Fruit fly (Drosophila melanogaster): ENCODE data around the gene atms.

atms gene

dm6 chr3R:4739492-4740431, 10.1 kb upstream of the atms start (continued):
- TF ChIP-seq ac (GFP tag; optimal IDR thresholded peaks at IDR 0.05), result peak; percentile 6
- peak; percentile 32 for TF ChIP-seq CG2202 (tag; optimal IDR thresholded peaks at IDR 0.05)
- TF ChIP-seq zfh2 (GFP tag; optimal IDR thresholded peaks at IDR 0.05), result peak; percentile 75
- peak; percentile 83 for TF ChIP-seq org-1 (GFP tag; optimal IDR thresholded peaks at IDR 0.05)
- peak; percentile 70 for TF ChIP-seq CG6854 (GFP tag; optimal IDR thresholded peaks at IDR 0.05)
- TF ChIP-seq MTF-1 (GFP tag; optimal IDR thresholded peaks at IDR 0.05; ENCODE audit: borderline replicate concordance), result no peak
- TF ChIP-seq CG15011 (GFP tag; optimal IDR thresholded peaks at IDR 0.05), result peak; percentile 78
- peak; percentile 59 for TF ChIP-seq CG12744 (GFP tag; optimal IDR thresholded peaks at IDR 0.05)
- peak; percentile 89 for TF ChIP-seq CG12391 (tag; optimal IDR thresholded peaks at IDR 0.05)
- peak; percentile 1 for TF ChIP-seq MESR4 (GFP tag; optimal IDR thresholded peaks at IDR 0.05)
- peak; percentile 48 for TF ChIP-seq mirr (GFP tag; optimal IDR thresholded peaks at IDR 0.05)
- TF ChIP-seq hbn (GFP tag; IDR thresholded peaks at IDR 0.05; ENCODE audit: partially characterized antibody), result no peak
- no peak for TF ChIP-seq Sin3A (optimal IDR thresholded peaks at IDR 0.05)
- TF ChIP-seq GATAe (GFP tag; conservative IDR thresholded peaks at IDR 0.05), result no peak
- peak; percentile 74 for TF ChIP-seq Hmx (GFP tag; optimal IDR thresholded peaks at IDR 0.05)
- TF ChIP-seq aop (GFP tag; IDR thresholded peaks at IDR 0.05), result no peak
- TF ChIP-seq ERR (GFP tag; optimal IDR thresholded peaks at IDR 0.05), result peak; percentile 41
- TF ChIP-seq CG8290 (GFP tag; optimal IDR thresholded peaks at IDR 0.05), result peak; percentile 62
- peak; percentile 50 to 52 for TF ChIP-seq CG8290 (tag; optimal IDR thresholded peaks at IDR 0.05)
- TF ChIP-seq pho (GFP tag; optimal IDR thresholded peaks at IDR 0.05), result peak; percentile 88
- TF ChIP-seq CG8359 (GFP tag; optimal IDR thresholded peaks at IDR 0.05; ENCODE audit: borderline replicate concordance), result peak; percentile 45
- peak; percentile 89 for TF ChIP-seq CG13424 (tag; optimal IDR thresholded peaks at IDR 0.05)
- TF ChIP-seq CG6272 (GFP tag; IDR thresholded peaks at IDR 0.05), result no peak
- no peak for TF ChIP-seq ftz-f1 (GFP tag; optimal IDR thresholded peaks at IDR 0.05)
- TF ChIP-seq HLH54F (GFP tag; optimal IDR thresholded peaks at IDR 0.05), result peak; percentile 84
- no peak for TF ChIP-seq tna (GFP tag; IDR thresholded peaks at IDR 0.05; ENCODE audit: partially characterized antibody)
- no peak for TF ChIP-seq Bdp1 (GFP tag; optimal IDR thresholded peaks at IDR 0.05)
- no peak for TF ChIP-seq CG2129 (GFP tag; IDR thresholded peaks at IDR 0.05; ENCODE audit: partially characterized antibody)
- peak; percentile 71 for TF ChIP-seq jing (GFP tag; optimal IDR thresholded peaks at IDR 0.05)
- no peak for TF ChIP-seq CG17328 (GFP tag; IDR thresholded peaks at IDR 0.05)
- TF ChIP-seq en (GFP tag; optimal IDR thresholded peaks at IDR 0.05), result peak; percentile 75
- no peak for TF ChIP-seq Dfd (GFP tag; optimal IDR thresholded peaks at IDR 0.05)
- peak; percentile 69 for TF ChIP-seq slou (GFP tag; optimal IDR thresholded peaks at IDR 0.05)
- no peak for TF ChIP-seq stc (GFP tag; IDR thresholded peaks at IDR 0.05)
- TF ChIP-seq sug (tag; optimal IDR thresholded peaks at IDR 0.05), result peak; percentile 54
- TF ChIP-seq ap (GFP tag; IDR thresholded peaks at IDR 0.05), result no peak
- TF ChIP-seq Dad (GFP tag; optimal IDR thresholded peaks at IDR 0.05), result peak; percentile 18
- peak; percentile 90 to 93 for TF ChIP-seq Trl (optimal IDR thresholded peaks at IDR 0.05)
- peak; percentile 45 for TF ChIP-seq Trl (GFP tag; optimal IDR thresholded peaks at IDR 0.05)
- TF ChIP-seq CG4328 (GFP tag; optimal IDR thresholded peaks at IDR 0.05), result peak; percentile 84
- peak; percentile 73 for TF ChIP-seq CG13123 (GFP tag; optimal IDR thresholded peaks at IDR 0.05)
- no peak for TF ChIP-seq CG7963 (GFP tag; IDR thresholded peaks at IDR 0.05; ENCODE audit: partially characterized antibody)
- peak; percentile 90 for TF ChIP-seq CG12104 (GFP tag; optimal IDR thresholded peaks at IDR 0.05)
- peak; percentile 88 for TF ChIP-seq Chrac-16 (GFP tag; optimal IDR thresholded peaks at IDR 0.05)
- no peak for TF ChIP-seq CG8765 (GFP tag; IDR thresholded peaks at IDR 0.05)
- no peak for TF ChIP-seq CG3847 (GFP tag; IDR thresholded peaks at IDR 0.05)
- TF ChIP-seq CG30403 (GFP tag; optimal IDR thresholded peaks at IDR 0.05), result peak; percentile 94
- no peak for TF ChIP-seq hb (GFP tag; IDR thresholded peaks at IDR 0.05; ENCODE audit: partially characterized antibody)
- no peak for TF ChIP-seq Drgx (GFP tag; IDR thresholded peaks at IDR 0.05)
- no peak for TF ChIP-seq CG17186 (GFP tag; optimal IDR thresholded peaks at IDR 0.05)
